Worm (Caenorhabditis elegans) whole organism, L4/young adult: Measurements from ENCODE around the gene trpa-1.

ENCODE experiments used
- W03F9.2 ChIP-seq: fragments of 150-350 bp; optimal IDR thresholded peaks from 2 replicates; lab custom pipeline; 2014; ENCODE audit warnings: missing biosample characterization, missing genetic modification characterization
- dao-5 ChIP-seq: sonication (generic microtip); optimal IDR thresholded peaks from 2 replicates; lab custom pipeline; 2016; ENCODE audit warnings: missing genotype, missing genetic modification characterization, moderate library complexity, missing compliant biosample characterization
- him-1 ChIP-seq: sonication (generic microtip); optimal IDR thresholded peaks from 2 replicates; lab custom pipeline; 2016; ENCODE audit warnings: missing genotype, missing genetic modification reagents, missing genetic modification characterization, missing compliant biosample characterization

ce11 chrIV:11858142-11858541, 6.2 kb upstream of the trpa-1 start, which contains the start of gene let-92:
- TF ChIP-seq dao-5 (tag; lab: Kevin White, UChicago) (no peak), him-1 (tag; lab: Kevin White, UChicago) (no peak), W03F9.2 (tag; lab: Kevin White, UChicago) (no peak)
